Worm (Caenorhabditis elegans) whole organism, L4 larva: ENCODE results near the gene srab-13.

Experiments used
- F10B5.3 ChIP-seq: sonication (generic microtip); optimal IDR thresholded peaks from 2 replicates; lab custom pipeline; 2016; ENCODE audit warnings: mild to moderate bottlenecking, missing genetic modification characterization, missing compliant biosample characterization
- R02D3.7 ChIP-seq: fragments of 150-350 bp; sonication (generic microtip); optimal IDR thresholded peaks from 3 replicates; lab custom pipeline; 2014; ENCODE audit warnings: missing biosample characterization, missing genetic modification characterization
- T20F7.1 ChIP-seq: fragments of 200-800 bp; sonication (Bioruptor generic); optimal IDR thresholded peaks from 2 replicates; lab custom pipeline; 2018; ENCODE audit warnings: mild to moderate bottlenecking, missing genetic modification characterization, missing compliant biosample characterization
- Y5F2A.4 ChIP-seq: fragments of 200-800 bp; sonication (Bioruptor generic); optimal IDR thresholded peaks from 2 replicates; lab custom pipeline; 2018; ENCODE audit warnings: mild to moderate bottlenecking, missing genetic modification characterization, missing compliant biosample characterization
- ZK546.5 ChIP-seq, 2 experiments: sonication (generic microtip); optimal IDR thresholded peaks; 2 replicates each; lab custom pipeline; 2017; ENCODE audit warnings: missing biosample characterization in 2 of 2, missing genetic modification characterization in 2 of 2
- ceh-20 ChIP-seq: fragments of 200-800 bp; sonication (Bioruptor generic); IDR thresholded peaks from 2 replicates; pipeline ENCODE4 v1.3.6; 2022; ENCODE audit warnings: missing genetic modification reagents, missing genetic modification characterization, missing compliant biosample characterization
- ceh-32 ChIP-seq: sonication (generic microtip); optimal IDR thresholded peaks from 2 replicates; lab custom pipeline; 2016; ENCODE audit warnings: mild to moderate bottlenecking, missing genetic modification characterization, missing compliant biosample characterization; ENCODE audit not compliant: poor library complexity
- daf-12 ChIP-seq: fragments of 150-350 bp; optimal IDR thresholded peaks from 2 replicates; lab custom pipeline; 2014; ENCODE audit warnings: missing biosample characterization, missing genetic modification reagents, missing genetic modification characterization
- daf-16 ChIP-seq, 3 experiments: sonication (generic microtip); optimal IDR thresholded peaks; 2 replicates each; lab custom pipeline; 2016 to 2017; ENCODE audit warnings: missing genetic modification characterization in 3 of 3, missing genetic modification reagents in 3 of 3, mild to moderate bottlenecking in 2 of 3, missing compliant biosample characterization in 2 of 3, missing biosample characterization in 1 of 3, moderate library complexity in 1 of 3
- daf-8 ChIP-seq: fragments of 200-800 bp; sonication (Bioruptor generic); IDR thresholded peaks from 2 replicates; pipeline ENCODE4 v1.3.6; 2022; ENCODE audit warnings: missing genetic modification characterization, missing compliant biosample characterization
- dmd-6 ChIP-seq: fragments of 200-800 bp; sonication (Bioruptor generic); IDR thresholded peaks from 2 replicates; pipeline ENCODE4 v1.3.6; 2022; ENCODE audit warnings: missing genetic modification reagents, missing genetic modification characterization, missing compliant biosample characterization
- dmd-8 ChIP-seq: fragments of 200-800 bp; sonication (Bioruptor generic); IDR thresholded peaks from 2 replicates; pipeline ENCODE4 v1.3.6; 2022; ENCODE audit warnings: missing genetic modification characterization, missing compliant biosample characterization
- dpl-1 ChIP-seq: fragments of 150-350 bp; optimal IDR thresholded peaks from 2 replicates; lab custom pipeline; 2014; ENCODE audit warnings: missing biosample characterization, missing genetic modification reagents, missing genetic modification characterization
- egl-27 ChIP-seq: sonication (generic microtip); optimal IDR thresholded peaks from 3 replicates; lab custom pipeline; 2017; ENCODE audit warnings: missing biosample characterization, missing genetic modification reagents, missing genetic modification characterization
- egl-43 ChIP-seq: fragments of 200-800 bp; sonication (Bioruptor generic); IDR thresholded peaks from 2 replicates; pipeline ENCODE4 v1.3.6; 2022; ENCODE audit warnings: missing genetic modification reagents, missing genetic modification characterization, missing compliant biosample characterization
- hif-1 ChIP-seq, 2 experiments: sonication (generic microtip); optimal IDR thresholded peaks; 2 replicates each; lab custom pipeline; 2016 to 2017; ENCODE audit warnings: missing compliant biosample characterization in 2 of 2, missing genetic modification characterization in 2 of 2, missing genetic modification reagents in 2 of 2, missing genotype in 2 of 2, mild to moderate bottlenecking in 1 of 2
- hlh-11 ChIP-seq: fragments of 200-800 bp; sonication (Bioruptor generic); optimal IDR thresholded peaks from 2 replicates; lab custom pipeline; 2018; ENCODE audit warnings: mild to moderate bottlenecking, missing genetic modification characterization, missing compliant biosample characterization
- hlh-30 ChIP-seq: sonication (generic microtip); optimal IDR thresholded peaks from 2 replicates; lab custom pipeline; 2017; ENCODE audit warnings: antibody characterized with exemption, mild to moderate bottlenecking, missing genetic modification characterization, missing compliant biosample characterization; ENCODE audit not compliant: insufficient read depth
- hmg-1.1 ChIP-seq: fragments of 200-800 bp; sonication (Bioruptor generic); IDR thresholded peaks from 2 replicates; pipeline ENCODE4 v1.3.6; 2022; ENCODE audit warnings: missing genetic modification reagents, missing genetic modification characterization, missing compliant biosample characterization
- lin-39 ChIP-seq: fragments of 150-350 bp; optimal IDR thresholded peaks from 2 replicates; lab custom pipeline; 2014; ENCODE audit warnings: missing biosample characterization, missing genetic modification reagents, missing genetic modification characterization
- mxl-3 ChIP-seq: fragments of 200-800 bp; sonication (Bioruptor generic); optimal IDR thresholded peaks from 2 replicates; lab custom pipeline; 2018; ENCODE audit warnings: mild to moderate bottlenecking, missing genetic modification characterization, missing compliant biosample characterization
- nhr-10 ChIP-seq: fragments of 150-350 bp; optimal IDR thresholded peaks from 2 replicates; lab custom pipeline; 2014; ENCODE audit warnings: missing biosample characterization, missing genetic modification characterization
- nhr-102 ChIP-seq: sonication (generic microtip); optimal IDR thresholded peaks from 2 replicates; lab custom pipeline; 2016; ENCODE audit warnings: mild to moderate bottlenecking, missing genetic modification characterization, moderate library complexity, missing compliant biosample characterization
- nhr-11 ChIP-seq: fragments of 150-350 bp; optimal IDR thresholded peaks from 2 replicates; lab custom pipeline; 2014; ENCODE audit warnings: missing biosample characterization, missing genetic modification characterization
- nhr-111 ChIP-seq: fragments of 200-800 bp; sonication (Bioruptor generic); optimal IDR thresholded peaks from 2 replicates; lab custom pipeline; 2018; ENCODE audit warnings: mild to moderate bottlenecking, missing genetic modification characterization, missing compliant biosample characterization
- nhr-41 ChIP-seq: fragments of 200-800 bp; sonication (Bioruptor generic); IDR thresholded peaks from 2 replicates; pipeline ENCODE4 v1.3.6; 2022; ENCODE audit warnings: missing genetic modification reagents, missing genetic modification characterization, missing compliant biosample characterization
- nhr-42 ChIP-seq: fragments of 200-800 bp; sonication (Bioruptor generic); IDR thresholded peaks from 2 replicates; pipeline ENCODE4 v1.3.6; 2022; ENCODE audit warnings: missing genetic modification characterization, missing compliant biosample characterization
- nhr-48 ChIP-seq: sonication (generic microtip); optimal IDR thresholded peaks from 2 replicates; lab custom pipeline; 2016; ENCODE audit warnings: mild to moderate bottlenecking, missing genetic modification characterization, missing compliant biosample characterization
- nhr-6 ChIP-seq: fragments of 150-350 bp; optimal IDR thresholded peaks from 2 replicates; lab custom pipeline; 2014; ENCODE audit warnings: missing biosample characterization, missing genetic modification characterization
- rbr-2 ChIP-seq: sonication (generic microtip); optimal IDR thresholded peaks from 2 replicates; lab custom pipeline; 2016; ENCODE audit warnings: missing genotype, missing genetic modification characterization, missing compliant biosample characterization
- sdz-12 ChIP-seq: fragments of 200-800 bp; sonication (Bioruptor generic); optimal IDR thresholded peaks from 2 replicates; lab custom pipeline; 2018; ENCODE audit warnings: mild to moderate bottlenecking, missing genetic modification characterization, missing compliant biosample characterization
- set-16 ChIP-seq: fragments of 200-800 bp; sonication (Bioruptor generic); IDR thresholded peaks from 2 replicates; pipeline ENCODE4 v1.3.6; 2022; ENCODE audit warnings: missing genetic modification reagents, missing genetic modification characterization, missing compliant biosample characterization
- skn-1 ChIP-seq: fragments of 150-350 bp; optimal IDR thresholded peaks from 2 replicates; lab custom pipeline; 2014; ENCODE audit warnings: missing biosample characterization, missing genetic modification characterization
- spr-1 ChIP-seq: sonication (generic microtip); optimal IDR thresholded peaks from 2 replicates; lab custom pipeline; 2016; ENCODE audit warnings: mild to moderate bottlenecking, missing genetic modification characterization, missing compliant biosample characterization
- unc-62 ChIP-seq, 3 experiments: fragments of 150-350 bp in 1 of 3; sonication (generic microtip); optimal IDR thresholded peaks in 2 of 3; peaks in 1 of 3; 1 replicate in 1 of 3; 2 replicates in 2 of 3; lab custom pipeline; 2014 to 2017; ENCODE audit warnings: missing biosample characterization in 3 of 3, missing genetic modification characterization in 3 of 3, missing genetic modification reagents in 3 of 3, missing genotype in 1 of 3
- zag-1 ChIP-seq: fragments of 150-350 bp; optimal IDR thresholded peaks from 2 replicates; lab custom pipeline; 2014; ENCODE audit warnings: missing biosample characterization, missing genetic modification characterization
- zfp-2 ChIP-seq: sonication (generic microtip); optimal IDR thresholded peaks from 2 replicates; lab custom pipeline; 2016; ENCODE audit warnings: mild to moderate bottlenecking, missing genetic modification characterization, missing compliant biosample characterization
- zfp-3 ChIP-seq: fragments of 200-800 bp; sonication (Bioruptor generic); conservative IDR thresholded peaks from 2 replicates; pipeline ENCODE4 v1.3.6; 2022; ENCODE audit warnings: missing genetic modification reagents, missing genetic modification characterization, missing compliant biosample characterization
- zip-11 ChIP-seq: fragments of 200-800 bp; sonication (Bioruptor generic); IDR thresholded peaks from 2 replicates; pipeline ENCODE4 v1.3.6; 2022; ENCODE audit warnings: missing genetic modification characterization, missing compliant biosample characterization

Gene srab-13

DNA sequence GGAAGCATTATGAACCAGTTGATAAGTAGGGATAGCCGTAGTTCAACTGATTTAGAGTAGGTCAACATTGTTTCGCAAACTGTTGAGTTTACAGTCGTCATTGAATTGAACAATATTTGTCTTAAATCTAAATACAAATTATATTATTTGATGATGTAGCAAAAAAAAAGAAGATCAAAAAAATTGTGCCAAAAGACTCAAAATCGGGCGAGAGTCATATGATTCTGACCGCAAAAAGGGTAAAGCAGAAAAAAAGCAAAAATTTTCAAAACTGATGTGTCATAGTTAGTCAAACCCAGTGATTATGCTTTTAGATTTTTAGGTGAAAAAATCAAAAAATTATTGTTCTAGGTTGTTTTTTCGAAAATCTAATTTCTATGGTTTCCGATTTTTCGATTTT lies at the start of gene srab-13:
Gene srab-13, minus strand, starts transcription at position 101 of the 400 bp plus-strand sequence.
- TF ChIP-seq hif-1 (tag; optimal IDR thresholded peaks at IDR 0.05; lab: Kevin White, UChicago) (no peak), ceh-20 (GFP tag; lab: Robert Waterston, UW) (no peak), egl-43 (GFP tag; lab: Robert Waterston, UW) (no peak), spr-1 (tag; lab: Kevin White, UChicago) (no peak), ceh-32 (no peak), unc-62 (GFP tag; optimal IDR thresholded peaks at IDR 0.05 in 1 of 2; lab: Kevin White, UChicago) (no peak), unc-62 (tag; optimal IDR thresholded peaks at IDR 0.05; lab: Kevin White, UChicago) (no peak), zip-11 (no peak), set-16 (GFP tag; lab: Robert Waterston, UW) (no peak), dpl-1 (GFP tag; lab: Kevin White, UChicago) (no peak), zfp-3 (no peak), daf-12 (tag; lab: Kevin White, UChicago) (no peak), dmd-8 (GFP tag; lab: Robert Waterston, UW) (no peak), nhr-48 (no peak), R02D3.7 (no peak), T20F7.1 (no peak)

DNA sequence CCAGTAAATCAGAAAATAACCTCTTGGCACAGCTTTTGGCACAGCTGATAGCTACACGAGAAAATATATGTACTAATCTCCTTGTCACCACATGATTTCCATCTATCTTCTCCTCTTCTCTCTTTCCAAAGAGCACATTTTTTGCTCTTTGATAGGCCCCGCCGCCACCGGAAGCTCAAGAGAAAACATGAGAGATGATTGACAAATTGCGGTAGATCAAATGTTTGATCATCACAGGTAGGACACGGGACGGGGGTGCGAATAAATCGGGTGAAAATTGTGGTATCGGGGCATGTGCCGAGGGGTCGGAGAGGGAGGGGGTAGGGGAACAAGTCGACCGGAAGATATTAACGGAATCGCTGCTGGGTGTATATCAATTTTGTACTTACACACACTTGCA lies 48.4 kb upstream of the srab-13 start:
- no peak for TF ChIP-seq daf-16 (GFP tag; optimal IDR thresholded peaks at IDR 0.05; lab: Kevin White, UChicago)
- TF ChIP-seq daf-16 (tag; optimal IDR thresholded peaks at IDR 0.05; lab: Kevin White, UChicago) = no peak
- no peak for TF ChIP-seq rbr-2
- TF ChIP-seq Y5F2A.4 = no peak
- TF ChIP-seq R02D3.7 = no peak
- TF ChIP-seq skn-1 = no peak
- TF ChIP-seq zag-1 (tag; lab: Kevin White, UChicago) = no peak
- no peak for TF ChIP-seq daf-8 (GFP tag; lab: Robert Waterston, UW)
- no peak for TF ChIP-seq nhr-42 (GFP tag; lab: Robert Waterston, UW)
- TF ChIP-seq F10B5.3 (tag; lab: Kevin White, UChicago) = no peak
- TF ChIP-seq hlh-30 (tag; lab: Kevin White, UChicago) = peak; percentile 54
- TF ChIP-seq nhr-48 = no peak
- no peak for TF ChIP-seq nhr-111 (GFP tag; lab: Kevin White, UChicago)
- TF ChIP-seq mxl-3 (GFP tag; lab: Kevin White, UChicago) = peak; percentile 32
- no peak for TF ChIP-seq lin-39 (tag; lab: Kevin White, UChicago)
- TF ChIP-seq nhr-10 = no peak
- TF ChIP-seq nhr-41 = no peak
- no peak for TF ChIP-seq egl-27 (tag; lab: Kevin White, UChicago)
- TF ChIP-seq dmd-6 (GFP tag; lab: Robert Waterston, UW) = peak; percentile 20; the same call in 1 of the 2 replicates
- TF ChIP-seq zfp-2 (tag; lab: Kevin White, UChicago) = no peak
- no peak for TF ChIP-seq set-16 (GFP tag; lab: Robert Waterston, UW)
- TF ChIP-seq daf-12 (tag; lab: Kevin White, UChicago) = no peak
- no peak for TF ChIP-seq sdz-12 (GFP tag; lab: Kevin White, UChicago)
- no peak for TF ChIP-seq dpl-1 (GFP tag; lab: Kevin White, UChicago)
- TF ChIP-seq nhr-11 (tag; lab: Kevin White, UChicago) = peak; percentile 43
- peak; percentile 73 for TF ChIP-seq hlh-11 (tag; lab: Kevin White, UChicago)
- no peak for TF ChIP-seq nhr-102
- TF ChIP-seq nhr-6 (tag; lab: Kevin White, UChicago) = no peak
- no peak for TF ChIP-seq hmg-1.1 (GFP tag; lab: Robert Waterston, UW)
- TF ChIP-seq ZK546.5 (tag; optimal IDR thresholded peaks at IDR 0.05; lab: Kevin White, UChicago) = no peak
